Fruit fly (Drosophila melanogaster) whole organism, embryonic: ENCODE results near the gene Upf2.

Experiments used
- Aef1 ChIP-seq: fragments of 200-800 bp; sonication (Bioruptor generic); IDR thresholded peaks from 3 replicates; pipeline ENCODE4 v1.3.6; 2022; ENCODE audit warnings: missing biosample characterization, missing genetic modification characterization
- Atf3 ChIP-seq: fragments of 200-800 bp; sonication (Bioruptor generic); optimal IDR thresholded peaks from 3 replicates; lab custom pipeline; 2016; ENCODE audit warnings: missing biosample characterization, missing genetic modification characterization
- Bdp1 ChIP-seq: fragments of 200-800 bp; sonication (Bioruptor generic); optimal IDR thresholded peaks from 3 replicates; lab custom pipeline; 2016; ENCODE audit warnings: missing biosample characterization, missing genetic modification characterization
- CG1024 ChIP-seq: fragments of 200-800 bp; sonication (Bioruptor generic); IDR thresholded peaks from 2 replicates; pipeline ENCODE4 v1.3.6; 2022; ENCODE audit warnings: missing biosample characterization, missing genetic modification characterization
- CG10565 ChIP-seq: fragments of 200-800 bp; sonication (Bioruptor generic); optimal IDR thresholded peaks from 3 replicates; lab custom pipeline; 2016; ENCODE audit warnings: missing biosample characterization, mild to moderate bottlenecking, missing genetic modification characterization
- CG12155 ChIP-seq: fragments of 200-800 bp; sonication (Bioruptor generic); optimal IDR thresholded peaks from 3 replicates; lab custom pipeline; 2016; ENCODE audit warnings: missing biosample characterization, missing genetic modification characterization
- CG1233 ChIP-seq: fragments of 200-800 bp; sonication (Bioruptor generic); optimal IDR thresholded peaks from 4 replicates; lab custom pipeline; 2018; ENCODE audit warnings: missing biosample characterization, mild to moderate bottlenecking, missing genetic modification characterization
- CG15011 ChIP-seq: fragments of 200-800 bp; sonication (Bioruptor generic); optimal IDR thresholded peaks from 3 replicates; lab custom pipeline; 2018; ENCODE audit warnings: missing biosample characterization, mild to moderate bottlenecking, missing genetic modification characterization
- CG1529 ChIP-seq: fragments of 200-800 bp; sonication (Bioruptor generic); optimal IDR thresholded peaks from 3 replicates; lab custom pipeline; 2018; ENCODE audit warnings: missing biosample characterization, missing genetic modification characterization
- CG2678 ChIP-seq: fragments of 200-800 bp; sonication (Bioruptor generic); optimal IDR thresholded peaks from 3 replicates; lab custom pipeline; 2019; ENCODE audit warnings: missing biosample characterization, mild to moderate bottlenecking, missing genetic modification characterization, moderate library complexity
- CG3163 ChIP-seq: fragments of 200-800 bp; sonication (Bioruptor generic); optimal IDR thresholded peaks from 3 replicates; lab custom pipeline; 2016; ENCODE audit warnings: missing biosample characterization, missing genetic modification characterization
- CG33557 ChIP-seq: fragments of 200-800 bp; sonication (Bioruptor generic); optimal IDR thresholded peaks from 2 replicates; lab custom pipeline; 2019; ENCODE audit warnings: missing biosample characterization, mild to moderate bottlenecking, missing genetic modification characterization, moderate library complexity
- CG4404 ChIP-seq: fragments of 200-800 bp; sonication (Bioruptor generic); IDR thresholded peaks from 2 replicates; pipeline ENCODE4 v1.3.6; 2022; ENCODE audit warnings: missing biosample characterization, missing genetic modification characterization
- CTCF ChIP-seq: fragments of 200-800 bp; sonication (Bioruptor generic); optimal IDR thresholded peaks from 2 replicates; lab custom pipeline; 2017; ENCODE audit warnings: missing biosample characterization, mild to moderate bottlenecking, missing genetic modification characterization, moderate library complexity
- Hey ChIP-seq: fragments of 200-800 bp; sonication (Bioruptor generic); optimal IDR thresholded peaks from 3 replicates; lab custom pipeline; 2018; ENCODE audit warnings: missing biosample characterization, mild to moderate bottlenecking, missing genetic modification characterization
- Kr ChIP-seq: fragments of 200-800 bp; sonication (Bioruptor generic); optimal IDR thresholded peaks from 2 replicates; lab custom pipeline; 2017; ENCODE audit warnings: missing biosample characterization, mild to moderate bottlenecking, missing genetic modification characterization
- Med ChIP-seq: fragments of 200-800 bp; sonication (Bioruptor generic); peaks from one replicate; lab custom pipeline; 2016; ENCODE audit warnings: missing biosample characterization, missing genetic modification characterization, mild to moderate bottlenecking, inconsistent platforms, moderate library complexity
- Mrtf ChIP-seq: fragments of 200-800 bp; sonication (Bioruptor generic); IDR thresholded peaks from 3 replicates; pipeline ENCODE4 v1.3.6; 2022; ENCODE audit warnings: missing biosample characterization, missing genetic modification characterization
- Nf-YB ChIP-seq: fragments of 200-800 bp; sonication (Bioruptor generic); optimal IDR thresholded peaks from 3 replicates; lab custom pipeline; 2019; ENCODE audit warnings: missing biosample characterization, mild to moderate bottlenecking, missing genetic modification characterization, moderate library complexity
- Ravus ChIP-seq: fragments of 200-800 bp; sonication (Bioruptor generic); IDR thresholded peaks from 2 replicates; pipeline ENCODE4 v1.3.6; 2022; ENCODE audit warnings: missing biosample characterization, missing genetic modification characterization
- Six4 ChIP-seq: fragments of 200-800 bp; sonication (Bioruptor generic); optimal IDR thresholded peaks from 2 replicates; lab custom pipeline; 2016; ENCODE audit warnings: missing biosample characterization, missing genetic modification characterization
- Sry-β ChIP-seq: fragments of 200-800 bp; sonication (Bioruptor generic); optimal IDR thresholded peaks from 2 replicates; lab custom pipeline; 2018; ENCODE audit warnings: missing biosample characterization, mild to moderate bottlenecking, missing genetic modification characterization, moderate library complexity
- Stat92E ChIP-seq, 3 experiments: fragments of >200 bp in 2 of 3; fragments of 200-800 bp in 1 of 3; sonication (Bioruptor generic) in 1 of 3; optimal IDR thresholded peaks; 2 replicates each; lab custom pipeline; 2017 to 2019; ENCODE audit warnings: missing biosample characterization in 3 of 3, missing genetic modification characterization in 3 of 3, mild to moderate bottlenecking in 1 of 3, moderate library complexity in 1 of 3
- ac ChIP-seq: fragments of 200-800 bp; sonication (Bioruptor generic); optimal IDR thresholded peaks from 3 replicates; lab custom pipeline; 2017; ENCODE audit warnings: missing biosample characterization, mild to moderate bottlenecking, missing genetic modification characterization
- az2 ChIP-seq: fragments of 200-800 bp; sonication (Bioruptor generic); optimal IDR thresholded peaks from 3 replicates; lab custom pipeline; 2016; ENCODE audit warnings: missing biosample characterization, missing genetic modification characterization
- bab2 ChIP-seq: fragments of 200-800 bp; sonication (Bioruptor generic); optimal IDR thresholded peaks from 2 replicates; lab custom pipeline; 2016; ENCODE audit warnings: missing biosample characterization, missing genetic modification characterization
- cato ChIP-seq: fragments of 200-800 bp; sonication (Bioruptor generic); optimal IDR thresholded peaks from 2 replicates; lab custom pipeline; 2016; ENCODE audit warnings: missing biosample characterization, missing genetic modification characterization, borderline replicate concordance
- chif ChIP-seq, 2 experiments: fragments of 200-800 bp; sonication (Bioruptor generic); optimal IDR thresholded peaks; 3 replicates each; lab custom pipeline; 2016; ENCODE audit warnings: missing biosample characterization in 2 of 2, missing genetic modification characterization in 2 of 2
- chn ChIP-seq: fragments of 200-800 bp; sonication (Bioruptor generic); optimal IDR thresholded peaks from 2 replicates; lab custom pipeline; 2016; ENCODE audit warnings: missing biosample characterization, missing genetic modification characterization
- ci ChIP-seq: fragments of 200-800 bp; sonication (Bioruptor generic); IDR thresholded peaks from 3 replicates; pipeline ENCODE4 v1.3.6; 2022; ENCODE audit warnings: missing biosample characterization, missing genetic modification characterization
- cwo ChIP-seq: fragments of 200-800 bp; sonication (Bioruptor generic); optimal IDR thresholded peaks from 3 replicates; lab custom pipeline; 2017; ENCODE audit warnings: missing biosample characterization, missing genetic modification characterization, mild to moderate bottlenecking, moderate library complexity, missing genetic modification reagents
- dati ChIP-seq: fragments of 200-800 bp; sonication (Bioruptor generic); IDR thresholded peaks from 2 replicates; pipeline ENCODE4 v1.3.6; 2022; ENCODE audit warnings: missing biosample characterization, missing genetic modification characterization
- esg ChIP-seq: fragments of 200-800 bp; sonication (Bioruptor generic); conservative IDR thresholded peaks from 2 replicates; pipeline ENCODE4 v1.3.6; 2022; ENCODE audit warnings: missing biosample characterization, missing genetic modification characterization
- fd96Cb ChIP-seq: fragments of 200-800 bp; sonication (Bioruptor generic); optimal IDR thresholded peaks from 2 replicates; lab custom pipeline; 2018; ENCODE audit warnings: missing biosample characterization, mild to moderate bottlenecking, missing genetic modification characterization, moderate library complexity
- gt ChIP-seq: fragments of 200-800 bp; sonication (Bioruptor generic); IDR thresholded peaks from 2 replicates; pipeline ENCODE4 v1.3.6; 2022; ENCODE audit warnings: missing biosample characterization, missing genetic modification characterization
- hth ChIP-seq: fragments of >200 bp; optimal IDR thresholded peaks from 2 replicates; lab custom pipeline; 2017; ENCODE audit warnings: inconsistent platforms
- ind ChIP-seq: fragments of 200-800 bp; sonication (Bioruptor generic); optimal IDR thresholded peaks from 3 replicates; lab custom pipeline; 2016; ENCODE audit warnings: missing biosample characterization, missing genetic modification characterization
- klu ChIP-seq: fragments of 200-800 bp; sonication (Bioruptor generic); IDR thresholded peaks from 2 replicates; pipeline ENCODE4 v1.3.6; 2022; ENCODE audit warnings: missing biosample characterization, missing genetic modification characterization
- lov ChIP-seq, 2 experiments: fragments of 200-800 bp in 1 of 2; fragments of >200 bp in 1 of 2; sonication (Bioruptor generic) in 1 of 2; IDR thresholded peaks in 1 of 2; optimal IDR thresholded peaks in 1 of 2; 2 replicates in 1 of 2; 3 replicates in 1 of 2; pipeline versions ENCODE4 v1.3.6 to Lab custom; 2017 to 2022; ENCODE audit warnings: missing biosample characterization in 1 of 2, missing genetic modification characterization in 1 of 2
- maf-S ChIP-seq: fragments of 200-800 bp; sonication (Bioruptor generic); optimal IDR thresholded peaks from 2 replicates; lab custom pipeline; 2016; ENCODE audit warnings: missing biosample characterization, missing genetic modification characterization
- nau ChIP-seq: fragments of 200-800 bp; sonication (Bioruptor generic); optimal IDR thresholded peaks from 3 replicates; lab custom pipeline; 2017; ENCODE audit warnings: missing biosample characterization, mild to moderate bottlenecking, missing genetic modification characterization, missing genetic modification reagents
- nerfin-2 ChIP-seq: fragments of 200-800 bp; sonication (Bioruptor generic); IDR thresholded peaks from 2 replicates; pipeline ENCODE4 v1.3.6; 2022; ENCODE audit warnings: missing biosample characterization, missing genetic modification characterization; ENCODE audit not compliant: partially characterized antibody
- onecut ChIP-seq: fragments of 200-800 bp; sonication (Bioruptor generic); IDR thresholded peaks from 2 replicates; pipeline ENCODE4 v1.3.6; 2022; ENCODE audit warnings: missing biosample characterization, missing genetic modification characterization
- p53 ChIP-seq: fragments of 200-800 bp; sonication (Bioruptor generic); optimal IDR thresholded peaks from 2 replicates; lab custom pipeline; 2016; ENCODE audit warnings: missing biosample characterization, missing genetic modification characterization
- pb ChIP-seq: fragments of 200-800 bp; sonication (Bioruptor generic); optimal IDR thresholded peaks from 3 replicates; lab custom pipeline; 2016; ENCODE audit warnings: missing biosample characterization, missing genetic modification characterization
- ro ChIP-seq: fragments of 200-800 bp; sonication (Bioruptor generic); IDR thresholded peaks from 2 replicates; pipeline ENCODE4 v1.3.6; 2022; ENCODE audit warnings: missing biosample characterization, missing genetic modification characterization
- salm ChIP-seq: fragments of 200-800 bp; sonication (Bioruptor generic); optimal IDR thresholded peaks from 2 replicates; lab custom pipeline; 2018; ENCODE audit warnings: missing biosample characterization, mild to moderate bottlenecking, missing genetic modification characterization
- sima ChIP-seq: fragments of 200-800 bp; sonication (Bioruptor generic); optimal IDR thresholded peaks from 2 replicates; lab custom pipeline; 2016; ENCODE audit warnings: missing biosample characterization, missing genetic modification characterization
- tin ChIP-seq: fragments of 200-800 bp; sonication (Bioruptor generic); optimal IDR thresholded peaks from 3 replicates; lab custom pipeline; 2016; ENCODE audit warnings: missing biosample characterization, missing genetic modification characterization

Gene Upf2

DNA sequence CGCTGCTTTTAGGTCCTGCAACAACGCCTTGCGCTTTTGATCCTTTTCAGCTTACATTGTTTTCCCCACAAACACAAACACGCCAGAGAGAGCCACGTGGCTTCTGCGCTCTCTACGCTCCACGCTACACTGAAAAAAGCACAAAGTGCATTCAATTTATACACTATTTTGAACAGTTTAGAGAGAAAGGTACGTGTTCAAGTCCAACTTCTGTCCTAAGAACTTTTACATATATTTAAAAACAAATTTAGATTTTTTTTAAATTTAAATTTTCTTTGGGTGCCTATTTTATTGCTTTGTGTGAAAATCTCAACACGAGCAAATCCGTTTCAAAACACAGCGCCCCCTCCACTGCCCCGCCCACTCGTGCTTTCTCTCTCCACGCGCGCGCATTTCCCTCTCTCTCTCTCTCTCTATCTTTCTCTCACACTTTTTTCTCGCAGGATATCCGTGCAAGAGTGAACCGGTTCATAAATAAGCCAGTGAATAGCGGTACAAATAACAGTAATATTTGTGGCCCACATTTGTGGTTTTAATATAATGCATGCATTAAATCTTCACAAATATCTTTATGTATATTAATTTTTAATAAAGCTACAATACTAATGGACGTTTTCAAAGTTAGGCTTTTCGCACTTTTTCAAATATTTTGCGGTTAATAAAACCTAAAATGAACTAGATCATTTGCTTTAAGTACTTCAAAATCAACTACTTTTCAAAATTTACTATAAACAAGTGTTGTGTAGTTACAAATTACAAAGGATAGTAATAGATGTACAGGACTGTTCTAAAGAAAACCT lies 25.0 kb upstream of the Upf2 start (continued):
- peak; percentile 87 for TF ChIP-seq CG2678 (tag; lab: Kevin White, UChicago)
- TF ChIP-seq klu (GFP tag; lab: Robert Waterston, UW) = peak; percentile 58; the same call in 1 of the 2 replicates
- peak; percentile 89 for TF ChIP-seq Med (GFP tag; lab: Kevin White, UChicago)
- TF ChIP-seq lov (optimal IDR thresholded peaks at IDR 0.05; lab: Kevin White, UChicago) = no peak
- TF ChIP-seq lov (GFP tag; IDR thresholded peaks at IDR 0.05; lab: Robert Waterston, UW) = peak; percentile 87; the same call in 1 of the 3 replicates
- TF ChIP-seq CG10565 (GFP tag; lab: Kevin White, UChicago) = peak; percentile 34
- no peak for TF ChIP-seq CG3163 (GFP tag; lab: Kevin White, UChicago)
- peak; percentile 73 for TF ChIP-seq CG1529 (GFP tag; lab: Kevin White, UChicago)
- TF ChIP-seq p53 (GFP tag; lab: Kevin White, UChicago) = no peak
- no peak for TF ChIP-seq Atf3
- peak; percentile 67; the same call in 1 of the 2 replicates for TF ChIP-seq Ravus (GFP tag; lab: Robert Waterston, UW)
- TF ChIP-seq Nf-YB = peak; percentile 63
- TF ChIP-seq CTCF = peak; percentile 31
- no peak for TF ChIP-seq Kr (GFP tag; lab: Kevin White, UChicago)
- peak; percentile 95 for TF ChIP-seq ci
- peak; percentile 70 for TF ChIP-seq CG1233 (GFP tag; lab: Kevin White, UChicago)
- TF ChIP-seq sima (GFP tag; lab: Kevin White, UChicago) = no peak
- TF ChIP-seq CG4404 (GFP tag; lab: Robert Waterston, UW) = peak; percentile 43; the same call in 1 of the 2 replicates
- TF ChIP-seq CG1024 (GFP tag; lab: Robert Waterston, UW) = peak; percentile 62
- TF ChIP-seq CG15011 = peak; percentile 57
- TF ChIP-seq pb = peak; percentile 17
- peak; percentile 67 for TF ChIP-seq chn (GFP tag; lab: Kevin White, UChicago)
- peak; percentile 12 for TF ChIP-seq Sry-β (GFP tag; lab: Kevin White, UChicago)
- TF ChIP-seq hth (lab: Kevin White, UChicago) = no peak
- peak; percentile 31 for TF ChIP-seq Bdp1 (GFP tag; lab: Kevin White, UChicago)
- TF ChIP-seq tin = peak; percentile 77
- peak in 1 of 2 experiments; percentile 54 for TF ChIP-seq chif (GFP tag; optimal IDR thresholded peaks at IDR 0.05; lab: Kevin White, UChicago)
- peak; percentile 82 for TF ChIP-seq fd96Cb (tag; lab: Kevin White, UChicago)
- TF ChIP-seq esg = peak; percentile 81
- TF ChIP-seq maf-S (GFP tag; lab: Kevin White, UChicago) = peak; percentile 6
- TF ChIP-seq cwo (GFP tag; lab: Kevin White, UChicago) = peak; percentile 84
- no peak for TF ChIP-seq Stat92E (GFP tag; optimal IDR thresholded peaks at IDR 0.05; lab: Kevin White, UChicago)
- peak; percentile 81 for TF ChIP-seq Aef1
- peak; percentile 74 for TF ChIP-seq nau (GFP tag; lab: Kevin White, UChicago)
- peak; percentile 78; the same call in 2 of the 3 replicates for TF ChIP-seq Mrtf
- no peak for TF ChIP-seq cato (GFP tag; lab: Kevin White, UChicago)
- no peak for TF ChIP-seq ac (GFP tag; lab: Kevin White, UChicago)
- no peak for TF ChIP-seq nerfin-2
- peak; percentile 67 for TF ChIP-seq salm (tag; lab: Kevin White, UChicago)
- peak; percentile 59 for TF ChIP-seq dati (GFP tag; lab: Robert Waterston, UW)
- no peak for TF ChIP-seq Hey (tag; lab: Kevin White, UChicago)
- TF ChIP-seq onecut = peak; percentile 69
- peak; percentile 68 for TF ChIP-seq CG12155 (GFP tag; lab: Kevin White, UChicago)
- peak; percentile 70 for TF ChIP-seq Six4 (GFP tag; lab: Kevin White, UChicago)
- 0 out of 2 replicates have a peak, but pooled peaks have one; percentile 41 for TF ChIP-seq ro
- peak; percentile 38; the same call in 1 of the 2 replicates for TF ChIP-seq gt (GFP tag; lab: Robert Waterston, UW)
- TF ChIP-seq bab2 (GFP tag; lab: Kevin White, UChicago) = peak; percentile 58
- peak; percentile 83 for TF ChIP-seq az2 (GFP tag; lab: Kevin White, UChicago)
- TF ChIP-seq CG33557 (GFP tag; lab: Kevin White, UChicago) = no peak
- TF ChIP-seq ind (GFP tag; lab: Kevin White, UChicago) = peak; percentile 70
